Worm (Caenorhabditis elegans): Measurements from ENCODE around the gene hdl-2.

DNA sequence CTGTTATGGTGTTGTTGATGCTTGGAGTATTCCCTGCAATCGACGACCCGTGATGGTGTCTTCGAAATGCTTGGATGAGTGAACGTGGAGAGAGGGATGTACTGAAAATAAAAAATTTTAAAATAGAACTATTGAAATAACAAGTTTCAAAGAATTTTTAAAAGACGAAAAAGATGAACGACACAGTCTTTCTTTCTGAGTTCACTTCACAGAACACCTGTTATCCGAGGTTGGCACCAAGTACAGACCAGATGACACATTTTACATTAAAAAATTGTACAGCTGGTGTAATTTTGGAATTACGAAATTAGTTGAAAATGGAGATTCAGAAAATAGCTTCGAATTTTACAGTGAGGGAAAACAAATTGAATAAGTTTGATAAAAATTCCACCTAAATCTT is 44.8 kb downstream of the hdl-2 start, which contains the start of gene rap-1:
- TF ChIP-seq lin-13 (GFP tag; optimal IDR thresholded peaks at IDR 0.05) (no peak), unc-55 (GFP tag; optimal IDR thresholded peaks at IDR 0.05) (no peak), mdl-1 (tag; optimal IDR thresholded peaks at IDR 0.05) (no peak), mbf-1 (tag; optimal IDR thresholded peaks at IDR 0.05) (no peak), nhr-12 (tag; optimal IDR thresholded peaks at IDR 0.05) (no peak), unc-62 (GFP tag; optimal IDR thresholded peaks at IDR 0.05) (no peak), F13H6.1 (tag; optimal IDR thresholded peaks at IDR 0.05) (no peak), elt-3 (tag; optimal IDR thresholded peaks at IDR 0.05) (no peak), aly-2 (tag; optimal IDR thresholded peaks at IDR 0.05) (no peak)
